Fruit fly (Drosophila melanogaster) whole organism: ENCODE measurements around the gene msps.

Experiments used
- CG8478 ChIP-seq: fragments of >200 bp; optimal IDR thresholded peaks from 2 replicates; lab custom pipeline; 2018; ENCODE audit warnings: inconsistent platforms
- EcR ChIP-seq, 2 experiments: fragments of >200 bp; optimal IDR thresholded peaks; 2 replicates each; lab custom pipeline; 2017; ENCODE audit warnings: missing biosample characterization in 2 of 2, missing genetic modification characterization in 2 of 2, missing genetic modification reagents in 2 of 2
- pan ChIP-seq: fragments of >200 bp; optimal IDR thresholded peaks from 2 replicates; lab custom pipeline; 2017
- psq ChIP-seq: fragments of >200 bp; optimal IDR thresholded peaks from 2 replicates; lab custom pipeline; 2017

DNA sequence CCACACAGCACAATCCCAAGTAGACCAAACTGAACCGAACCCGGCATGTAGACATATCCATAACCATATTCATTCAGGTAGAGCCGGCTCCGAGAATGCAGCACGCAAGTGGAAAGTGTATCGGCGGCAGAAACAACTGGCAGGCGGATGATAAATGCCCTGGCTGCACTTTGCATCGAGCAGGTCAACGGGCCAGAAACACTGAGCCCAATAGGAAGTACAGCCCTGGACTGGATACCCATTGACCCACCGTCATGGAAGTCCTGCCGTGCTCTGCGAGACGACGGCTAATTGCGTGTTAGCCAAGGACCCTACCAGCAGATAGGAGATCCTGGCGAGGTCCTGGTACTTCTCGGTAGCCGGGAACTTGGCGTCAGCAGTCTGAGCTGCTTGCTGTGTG, 21.0 kb upstream of the msps start:
- TF ChIP-seq pan (lab: Kevin White, UChicago) = no peak
- no peak for TF ChIP-seq psq (lab: Kevin White, UChicago)
- TF ChIP-seq EcR (GFP tag; optimal IDR thresholded peaks at IDR 0.05; lab: Kevin White, UChicago) = no peak
- TF ChIP-seq CG8478 (lab: Kevin White, UChicago) = no peak
